Fruit fly (Drosophila melanogaster) whole organism, pupa: Measurements from ENCODE around the gene CG31517.
A peak's percentile ranks its signal among the peaks of the same experiment; 100 is the strongest.

Source experiments
- CG10348 ChIP-seq: fragments of 200-800 bp; sonication (Bioruptor generic); IDR thresholded peaks from 2 replicates; pipeline ENCODE4 v1.3.6; 2022; ENCODE audit warnings: missing biosample characterization, missing genetic modification characterization
- CG12605 ChIP-seq: fragments of 200-800 bp; sonication (Bioruptor generic); IDR thresholded peaks from 2 replicates; pipeline ENCODE4 v1.3.6; 2022; ENCODE audit warnings: missing biosample characterization, missing genetic modification characterization
- CG13204 ChIP-seq: fragments of 200-800 bp; sonication (Bioruptor generic); optimal IDR thresholded peaks from 2 replicates; lab custom pipeline; 2018; ENCODE audit warnings: missing biosample characterization, mild to moderate bottlenecking, missing genetic modification characterization, moderate library complexity
- CG14655 ChIP-seq: fragments of 200-800 bp; sonication (Bioruptor generic); optimal IDR thresholded peaks from 3 replicates; lab custom pipeline; 2017; ENCODE audit warnings: mild to moderate bottlenecking, missing biosample characterization, missing genetic modification reagents, missing genetic modification characterization
- CG15710 ChIP-seq: fragments of 200-800 bp; sonication (Bioruptor generic); optimal IDR thresholded peaks from 2 replicates; lab custom pipeline; 2018; ENCODE audit warnings: missing biosample characterization, mild to moderate bottlenecking, missing genetic modification characterization, moderate library complexity
- CG17806 ChIP-seq: fragments of 200-800 bp; sonication (Bioruptor generic); optimal IDR thresholded peaks from 2 replicates; lab custom pipeline; 2018; ENCODE audit warnings: missing biosample characterization, mild to moderate bottlenecking, missing genetic modification characterization, moderate library complexity
- CG32121 ChIP-seq: fragments of 200-800 bp; sonication (Bioruptor generic); IDR thresholded peaks from 2 replicates; pipeline ENCODE4 v1.3.6; 2022; ENCODE audit warnings: missing biosample characterization, missing genetic modification characterization
- CG34367 ChIP-seq: fragments of 200-800 bp; sonication (Bioruptor generic); optimal IDR thresholded peaks from 2 replicates; lab custom pipeline; 2018; ENCODE audit warnings: missing biosample characterization, mild to moderate bottlenecking, missing genetic modification characterization
- CG4496 ChIP-seq: fragments of 200-800 bp; sonication (Bioruptor generic); IDR thresholded peaks from 3 replicates; pipeline ENCODE4 v1.3.6; 2022; ENCODE audit warnings: missing biosample characterization, missing genetic modification characterization
- CG8159 ChIP-seq: fragments of 200-800 bp; sonication (Bioruptor generic); optimal IDR thresholded peaks from 3 replicates; lab custom pipeline; 2018; ENCODE audit warnings: missing biosample characterization, mild to moderate bottlenecking, missing genetic modification characterization, moderate library complexity
- CG8301 ChIP-seq: fragments of 200-800 bp; sonication (Bioruptor generic); optimal IDR thresholded peaks from 2 replicates; lab custom pipeline; 2018; ENCODE audit warnings: missing biosample characterization, mild to moderate bottlenecking, missing genetic modification characterization
- CG9948 ChIP-seq: fragments of 200-800 bp; sonication (Bioruptor generic); optimal IDR thresholded peaks from 2 replicates; lab custom pipeline; 2018; ENCODE audit warnings: missing biosample characterization, mild to moderate bottlenecking, missing genetic modification characterization, moderate library complexity
- D1 ChIP-seq: fragments of 200-800 bp; sonication (Bioruptor generic); optimal IDR thresholded peaks from 2 replicates; lab custom pipeline; 2018; ENCODE audit warnings: missing biosample characterization, mild to moderate bottlenecking, missing genetic modification characterization, moderate library complexity
- EcR ChIP-seq: fragments of 200-800 bp; sonication (Bioruptor generic); optimal IDR thresholded peaks from 3 replicates; lab custom pipeline; 2019; ENCODE audit warnings: missing biosample characterization, missing genetic modification characterization, mild to moderate bottlenecking, moderate library complexity, missing genetic modification reagents
- Ets98B ChIP-seq: fragments of 200-800 bp; sonication (Bioruptor generic); IDR thresholded peaks from 2 replicates; pipeline ENCODE4 v1.3.6; 2022; ENCODE audit warnings: missing biosample characterization, missing genetic modification characterization
- Pif1A ChIP-seq: fragments of 200-800 bp; sonication (Bioruptor generic); optimal IDR thresholded peaks from 3 replicates; lab custom pipeline; 2016; ENCODE audit warnings: missing biosample characterization, missing genetic modification characterization
- Pif1B ChIP-seq: fragments of 200-800 bp; sonication (Bioruptor generic); optimal IDR thresholded peaks from 3 replicates; lab custom pipeline; 2016; ENCODE audit warnings: missing biosample characterization, missing genetic modification characterization
- Snoo ChIP-seq: fragments of 200-800 bp; sonication (Bioruptor generic); optimal IDR thresholded peaks from 3 replicates; lab custom pipeline; 2017; ENCODE audit warnings: missing biosample characterization, mild to moderate bottlenecking, missing genetic modification characterization, inconsistent platforms
- fd96Ca ChIP-seq: fragments of 200-800 bp; sonication (Bioruptor generic); IDR thresholded peaks from 3 replicates; pipeline ENCODE4 v1.3.6; 2022; ENCODE audit warnings: missing biosample characterization, missing genetic modification characterization
- gl ChIP-seq: fragments of 200-800 bp; sonication (Bioruptor generic); optimal IDR thresholded peaks from 2 replicates; lab custom pipeline; 2018; ENCODE audit warnings: missing biosample characterization, mild to moderate bottlenecking, missing genetic modification characterization
- rn ChIP-seq: fragments of 200-800 bp; sonication (Bioruptor generic); IDR thresholded peaks from 2 replicates; pipeline ENCODE4 v1.3.6; 2022; ENCODE audit warnings: missing biosample characterization, missing genetic modification characterization

The CG31517 gene

dm6 chr3R:13918045-13918444, 30.2 kb upstream of the CG31517 start:
- peak; percentile 26 for TF ChIP-seq CG9948 (tag; lab: Kevin White, UChicago)
- TF ChIP-seq CG17806 (tag; lab: Kevin White, UChicago): peak; percentile 28
- peak; percentile 51 for TF ChIP-seq CG8159
- TF ChIP-seq CG15710: peak; percentile 42
- TF ChIP-seq CG10348 (GFP tag; lab: Robert Waterston, UW): no peak
- no peak for TF ChIP-seq fd96Ca (GFP tag; lab: Robert Waterston, UW)
- TF ChIP-seq CG32121 (GFP tag; lab: Robert Waterston, UW): no peak
- TF ChIP-seq CG4496 (GFP tag; lab: Robert Waterston, UW): no peak
- TF ChIP-seq gl: no peak
- TF ChIP-seq CG34367: peak; percentile 31
- TF ChIP-seq Snoo: no peak
- TF ChIP-seq CG14655: peak; percentile 29
- no peak for TF ChIP-seq rn (GFP tag; lab: Robert Waterston, UW)
- no peak for TF ChIP-seq CG8301 (tag; lab: Kevin White, UChicago)

DNA sequence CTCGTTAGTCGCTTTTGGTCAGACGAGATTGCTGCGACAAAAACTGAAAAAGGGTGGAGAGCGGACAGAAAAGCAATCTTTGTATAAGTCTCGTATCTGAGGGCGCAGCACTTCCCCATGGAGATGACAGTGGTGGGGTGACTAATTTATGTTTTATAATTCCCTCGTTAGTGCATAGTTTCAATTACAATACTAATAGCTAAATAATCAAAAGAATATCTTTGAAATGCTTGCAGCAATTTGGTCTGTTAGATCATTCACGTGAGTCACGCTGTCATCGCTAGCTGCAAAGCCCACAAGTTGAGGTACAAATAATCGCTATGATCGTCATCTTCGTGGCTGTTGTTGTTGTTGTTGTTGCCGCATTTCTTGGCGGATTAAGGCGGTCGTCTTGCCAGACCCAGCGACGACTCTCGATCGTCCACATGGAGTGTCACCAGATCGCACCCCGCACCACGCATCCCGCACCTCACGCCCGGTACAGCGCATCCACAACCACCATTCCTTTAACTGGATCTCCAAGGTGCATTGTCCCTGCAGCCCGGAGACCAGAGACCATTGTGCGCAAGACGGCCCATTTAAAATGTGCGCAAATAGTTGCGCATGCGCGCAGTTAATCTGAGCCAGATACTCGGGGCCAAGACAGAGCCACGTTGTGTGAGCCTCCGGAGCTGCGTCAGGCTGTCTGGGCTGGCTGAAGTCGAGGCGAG, 26.3 kb upstream of the CG31517 start:
- peak; percentile 47 for TF ChIP-seq Pif1A (GFP tag; lab: Kevin White, UChicago)
- no peak for TF ChIP-seq CG32121 (GFP tag; lab: Robert Waterston, UW)
- no peak for TF ChIP-seq CG10348 (GFP tag; lab: Robert Waterston, UW)
- TF ChIP-seq fd96Ca (GFP tag; lab: Robert Waterston, UW): peak; percentile 84
- TF ChIP-seq EcR: peak; percentile 91
- peak; percentile 44; the same call in 1 of the 2 replicates for TF ChIP-seq CG12605
- peak; percentile 83 for TF ChIP-seq gl
- TF ChIP-seq CG9948 (tag; lab: Kevin White, UChicago): peak; percentile 73
- peak; percentile 76 for TF ChIP-seq CG34367
- TF ChIP-seq rn (GFP tag; lab: Robert Waterston, UW): no peak
- TF ChIP-seq CG14655: peak; percentile 82
- peak; percentile 54; the same call in 1 of the 2 replicates for TF ChIP-seq Ets98B (GFP tag; lab: Robert Waterston, UW)
- peak; percentile 69 for TF ChIP-seq Snoo
- peak; percentile 85 for TF ChIP-seq CG15710
- TF ChIP-seq Pif1B (GFP tag; lab: Kevin White, UChicago): peak; percentile 74
- TF ChIP-seq CG4496 (GFP tag; lab: Robert Waterston, UW): peak; percentile 71
- peak; percentile 66 for TF ChIP-seq CG13204 (GFP tag; lab: Kevin White, UChicago)
- TF ChIP-seq D1 (tag; lab: Kevin White, UChicago): peak; percentile 4
- TF ChIP-seq CG8301 (tag; lab: Kevin White, UChicago): peak; percentile 73
- peak; percentile 88 for TF ChIP-seq CG17806 (tag; lab: Kevin White, UChicago)
- TF ChIP-seq CG8159: peak; percentile 90

DNA sequence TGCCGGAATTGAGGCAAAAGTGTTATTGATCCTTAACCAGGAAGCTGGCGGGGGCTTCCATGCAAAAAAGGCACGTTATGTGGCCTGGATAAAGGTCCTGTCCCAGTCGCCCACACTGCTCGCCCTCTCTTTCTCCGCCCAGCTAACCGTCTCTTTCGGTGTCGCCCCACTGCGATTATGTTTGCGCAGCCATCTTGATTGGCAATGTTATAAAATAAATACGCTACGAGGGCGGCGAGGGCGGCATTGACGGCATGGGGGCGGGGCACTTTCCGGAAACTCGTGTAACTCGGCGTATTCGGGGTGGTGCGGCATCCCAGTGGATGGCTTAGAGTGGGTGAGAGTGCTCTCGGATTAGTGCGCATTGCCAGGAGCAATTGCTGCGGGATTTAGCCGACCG, 24.6 kb upstream of the CG31517 start:
- TF ChIP-seq CG14655: no peak
- TF ChIP-seq D1 (tag; lab: Kevin White, UChicago): no peak
- no peak for TF ChIP-seq CG8301 (tag; lab: Kevin White, UChicago)
- TF ChIP-seq Pif1A (GFP tag; lab: Kevin White, UChicago): no peak
- TF ChIP-seq CG17806 (tag; lab: Kevin White, UChicago): no peak
- TF ChIP-seq CG15710: no peak
- no peak for TF ChIP-seq CG34367
- TF ChIP-seq CG4496 (GFP tag; lab: Robert Waterston, UW): no peak
- TF ChIP-seq Ets98B (GFP tag; lab: Robert Waterston, UW): no peak
- TF ChIP-seq CG12605: no peak

DNA sequence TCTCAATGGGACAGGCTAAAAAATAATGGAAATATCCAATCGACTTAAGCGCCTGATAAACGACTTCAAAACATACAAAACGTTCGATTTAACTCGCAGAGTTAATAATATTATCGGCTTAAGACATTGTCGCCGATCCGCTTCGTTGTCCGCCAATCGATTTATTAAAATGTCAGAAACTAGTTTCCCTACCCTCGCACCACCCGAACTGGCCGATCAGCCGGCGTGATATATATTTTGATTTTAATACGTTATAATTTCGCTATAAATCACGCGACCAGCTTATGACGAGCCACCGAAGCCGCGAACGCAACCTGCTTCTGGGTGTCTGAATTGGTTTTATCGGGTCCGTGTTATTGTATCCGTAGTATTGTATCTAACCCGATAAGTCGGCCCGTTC, 20.7 kb upstream of the CG31517 start:
- no peak for TF ChIP-seq CG15710
- TF ChIP-seq gl: no peak
- no peak for TF ChIP-seq Snoo
- TF ChIP-seq CG17806 (tag; lab: Kevin White, UChicago): no peak
- TF ChIP-seq EcR: no peak
- TF ChIP-seq CG34367: no peak
- TF ChIP-seq Ets98B (GFP tag; lab: Robert Waterston, UW): no peak
- TF ChIP-seq Pif1B (GFP tag; lab: Kevin White, UChicago): no peak
- no peak for TF ChIP-seq CG8301 (tag; lab: Kevin White, UChicago)
- no peak for TF ChIP-seq D1 (tag; lab: Kevin White, UChicago)
- TF ChIP-seq CG12605: no peak
- TF ChIP-seq CG10348 (GFP tag; lab: Robert Waterston, UW): no peak
- no peak for TF ChIP-seq CG4496 (GFP tag; lab: Robert Waterston, UW)
- no peak for TF ChIP-seq rn (GFP tag; lab: Robert Waterston, UW)
- TF ChIP-seq CG8159: no peak
- no peak for TF ChIP-seq CG32121 (GFP tag; lab: Robert Waterston, UW)
- TF ChIP-seq Pif1A (GFP tag; lab: Kevin White, UChicago): no peak
- no peak for TF ChIP-seq CG9948 (tag; lab: Kevin White, UChicago)

- TF ChIP-seq CG8159 (no peak), Pif1A (GFP tag; lab: Kevin White, UChicago) (no peak), CG13204 (GFP tag; lab: Kevin White, UChicago) (no peak), CG17806 (tag; lab: Kevin White, UChicago) (no peak), Snoo (no peak), Ets98B (GFP tag; lab: Robert Waterston, UW) (no peak), gl (no peak), CG14655 (no peak), CG10348 (GFP tag; lab: Robert Waterston, UW) (no peak), CG4496 (GFP tag; lab: Robert Waterston, UW) (no peak)
Observed at dm6 chr3R:13930252-13930651, 18.0 kb upstream of the CG31517 start.

- TF ChIP-seq CG14655 (peak; percentile 0), CG15710 (peak; percentile 28), CG9948 (tag; lab: Kevin White, UChicago) (peak; percentile 52), rn (GFP tag; lab: Robert Waterston, UW) (no peak), CG8159 (peak; percentile 30)
Observed at dm6 chr3R:13931813-13932212, 16.4 kb upstream of the CG31517 start.
